Fruit fly (Drosophila melanogaster) whole organism, prepupa: Measurements from ENCODE around the gene Agpat3.

ENCODE experiments used
- Blimp-1 ChIP-seq: fragments of 200-800 bp; sonication (Bioruptor generic); optimal IDR thresholded peaks from 3 replicates; lab custom pipeline; 2017; ENCODE audit warnings: missing biosample characterization, missing genetic modification characterization, mild to moderate bottlenecking, moderate library complexity, missing genetic modification reagents
- CG11294 ChIP-seq: fragments of 200-800 bp; sonication (Bioruptor generic); IDR thresholded peaks from 2 replicates; pipeline ENCODE4 v1.3.6; 2022; ENCODE audit warnings: missing biosample characterization, missing genetic modification characterization
- CG16779 ChIP-seq: fragments of 200-800 bp; sonication (Bioruptor generic); optimal IDR thresholded peaks from 3 replicates; lab custom pipeline; 2017; ENCODE audit warnings: missing biosample characterization, mild to moderate bottlenecking, missing genetic modification characterization
- CG3032 ChIP-seq: fragments of 200-800 bp; optimal IDR thresholded peaks from 2 replicates; lab custom pipeline; 2019; ENCODE audit warnings: missing biosample characterization, mild to moderate bottlenecking, missing genetic modification characterization, moderate library complexity
- CG32006 ChIP-seq: fragments of 200-800 bp; sonication (Bioruptor generic); optimal IDR thresholded peaks from 3 replicates; lab custom pipeline; 2017; ENCODE audit warnings: missing biosample characterization, mild to moderate bottlenecking, missing genetic modification characterization
- CG3919 ChIP-seq: fragments of 200-800 bp; sonication (Bioruptor generic); optimal IDR thresholded peaks from 3 replicates; lab custom pipeline; 2016; ENCODE audit warnings: missing biosample characterization, missing genetic modification characterization
- CG4318 ChIP-seq: fragments of 200-800 bp; sonication (Bioruptor generic); optimal IDR thresholded peaks from 3 replicates; lab custom pipeline; 2017; ENCODE audit warnings: missing biosample characterization, mild to moderate bottlenecking, missing genetic modification characterization
- CG6163 ChIP-seq: fragments of 200-800 bp; sonication (Bioruptor generic); IDR thresholded peaks from 3 replicates; pipeline ENCODE4 v1.3.6; 2022; ENCODE audit warnings: missing biosample characterization, missing genetic modification characterization
- CG6276 ChIP-seq: fragments of 200-800 bp; sonication (Bioruptor generic); optimal IDR thresholded peaks from 2 replicates; lab custom pipeline; 2017; ENCODE audit warnings: missing biosample characterization, mild to moderate bottlenecking, missing genetic modification characterization
- CG6792 ChIP-seq: fragments of 200-800 bp; sonication (Bioruptor generic); optimal IDR thresholded peaks from 3 replicates; lab custom pipeline; 2016; ENCODE audit warnings: missing biosample characterization, missing genetic modification characterization
- CG6808 ChIP-seq: fragments of 200-800 bp; sonication (Bioruptor generic); optimal IDR thresholded peaks from 3 replicates; lab custom pipeline; 2017; ENCODE audit warnings: missing biosample characterization, missing genetic modification characterization, mild to moderate bottlenecking, moderate library complexity, missing genetic modification reagents
- CG8119 ChIP-seq: fragments of 200-800 bp; sonication (Bioruptor generic); IDR thresholded peaks from 3 replicates; pipeline ENCODE4 v1.3.6; 2022; ENCODE audit warnings: missing biosample characterization, missing genetic modification characterization
- CG8632 ChIP-seq: fragments of 200-800 bp; sonication (Bioruptor generic); optimal IDR thresholded peaks from 3 replicates; lab custom pipeline; 2016; ENCODE audit warnings: missing biosample characterization, missing genetic modification characterization
- Eip75B ChIP-seq: fragments of 200-800 bp; sonication (Bioruptor generic); optimal IDR thresholded peaks from 3 replicates; lab custom pipeline; 2016; ENCODE audit warnings: missing biosample characterization, missing genetic modification characterization
- Eip78C ChIP-seq: fragments of 200-800 bp; sonication (Bioruptor generic); peaks from one replicate; lab custom pipeline; 2016; ENCODE audit warnings: missing biosample characterization, missing genetic modification characterization
- Eip93F ChIP-seq: fragments of 200-800 bp; sonication (Bioruptor generic); optimal IDR thresholded peaks from 2 replicates; lab custom pipeline; 2016; ENCODE audit warnings: missing biosample characterization, mild to moderate bottlenecking, missing genetic modification characterization
- Ets96B ChIP-seq: fragments of 200-800 bp; optimal IDR thresholded peaks from 2 replicates; lab custom pipeline; 2019; ENCODE audit warnings: missing biosample characterization, mild to moderate bottlenecking, missing genetic modification characterization, moderate library complexity
- Hr38 ChIP-seq: sonication (Bioruptor generic); optimal IDR thresholded peaks from 2 replicates; lab custom pipeline; 2016; ENCODE audit warnings: missing biosample characterization, missing genetic modification characterization
- Hr39 ChIP-seq: fragments of 200-800 bp; sonication (Bioruptor generic); optimal IDR thresholded peaks from 2 replicates; lab custom pipeline; 2016; ENCODE audit warnings: missing biosample characterization, missing genetic modification characterization
- Lpt ChIP-seq: fragments of 200-800 bp; sonication (Bioruptor generic); optimal IDR thresholded peaks from 3 replicates; lab custom pipeline; 2016; ENCODE audit warnings: missing biosample characterization, missing genetic modification characterization
- Met ChIP-seq: fragments of 200-800 bp; sonication (Bioruptor generic); optimal IDR thresholded peaks from 3 replicates; lab custom pipeline; 2016; ENCODE audit warnings: missing biosample characterization, missing genetic modification characterization
- Sox102F ChIP-seq: fragments of 200-800 bp; sonication (Bioruptor generic); optimal IDR thresholded peaks from 2 replicates; lab custom pipeline; 2016; ENCODE audit warnings: missing biosample characterization, mild to moderate bottlenecking, missing genetic modification characterization
- Sox14 ChIP-seq: fragments of 200-800 bp; sonication (Bioruptor generic); optimal IDR thresholded peaks from 3 replicates; lab custom pipeline; 2016; ENCODE audit warnings: missing biosample characterization, missing genetic modification characterization
- Sox15 ChIP-seq: fragments of 200-800 bp; sonication (Bioruptor generic); optimal IDR thresholded peaks from 3 replicates; lab custom pipeline; 2016; ENCODE audit warnings: missing biosample characterization, missing genetic modification characterization
- achi ChIP-seq: fragments of 200-800 bp; sonication (Bioruptor generic); optimal IDR thresholded peaks from 3 replicates; lab custom pipeline; 2016; ENCODE audit warnings: missing biosample characterization, missing genetic modification characterization
- cyc ChIP-seq: fragments of 200-800 bp; sonication (Bioruptor generic); optimal IDR thresholded peaks from 3 replicates; lab custom pipeline; 2016; ENCODE audit warnings: missing biosample characterization, missing genetic modification characterization
- eg ChIP-seq: fragments of 200-800 bp; sonication (Bioruptor generic); IDR thresholded peaks from 3 replicates; pipeline ENCODE4 v1.3.6; 2022; ENCODE audit warnings: missing biosample characterization, missing genetic modification characterization
- esn ChIP-seq: fragments of 200-800 bp; sonication (Bioruptor generic); optimal IDR thresholded peaks from 2 replicates; lab custom pipeline; 2016; ENCODE audit warnings: missing biosample characterization, mild to moderate bottlenecking, missing genetic modification characterization, moderate library complexity
- fd59A ChIP-seq: fragments of 200-800 bp; sonication (Bioruptor generic); optimal IDR thresholded peaks from 2 replicates; lab custom pipeline; 2017; ENCODE audit warnings: missing biosample characterization, mild to moderate bottlenecking, missing genetic modification characterization, missing genetic modification reagents
- fd85E ChIP-seq: fragments of 200-800 bp; sonication (Bioruptor generic); optimal IDR thresholded peaks from 3 replicates; lab custom pipeline; 2016; ENCODE audit warnings: missing biosample characterization, missing genetic modification characterization
- fkh ChIP-seq: fragments of 200-800 bp; sonication (Bioruptor generic); optimal IDR thresholded peaks from 3 replicates; lab custom pipeline; 2017; ENCODE audit warnings: missing biosample characterization, mild to moderate bottlenecking, missing genetic modification characterization, moderate library complexity
- lz ChIP-seq: fragments of 200-800 bp; sonication (Bioruptor generic); optimal IDR thresholded peaks from 3 replicates; lab custom pipeline; 2016; ENCODE audit warnings: missing biosample characterization, missing genetic modification characterization
- spab ChIP-seq: fragments of 200-800 bp; sonication (Bioruptor generic); optimal IDR thresholded peaks from 2 replicates; lab custom pipeline; 2017; ENCODE audit warnings: missing biosample characterization, mild to moderate bottlenecking, missing genetic modification characterization, missing genetic modification reagents
- svp ChIP-seq: fragments of 200-800 bp; sonication (Bioruptor generic); peaks from one replicate; lab custom pipeline; 2016; ENCODE audit warnings: missing biosample characterization, missing genetic modification characterization
- topi ChIP-seq: fragments of 200-800 bp; sonication (Bioruptor generic); optimal IDR thresholded peaks from 3 replicates; lab custom pipeline; 2016; ENCODE audit warnings: missing biosample characterization, missing genetic modification characterization
- vri ChIP-seq: fragments of 200-800 bp; sonication (Bioruptor generic); optimal IDR thresholded peaks from 3 replicates; lab custom pipeline; 2016; ENCODE audit warnings: missing biosample characterization, mild to moderate bottlenecking, missing genetic modification characterization

Agpat3 gene

DNA sequence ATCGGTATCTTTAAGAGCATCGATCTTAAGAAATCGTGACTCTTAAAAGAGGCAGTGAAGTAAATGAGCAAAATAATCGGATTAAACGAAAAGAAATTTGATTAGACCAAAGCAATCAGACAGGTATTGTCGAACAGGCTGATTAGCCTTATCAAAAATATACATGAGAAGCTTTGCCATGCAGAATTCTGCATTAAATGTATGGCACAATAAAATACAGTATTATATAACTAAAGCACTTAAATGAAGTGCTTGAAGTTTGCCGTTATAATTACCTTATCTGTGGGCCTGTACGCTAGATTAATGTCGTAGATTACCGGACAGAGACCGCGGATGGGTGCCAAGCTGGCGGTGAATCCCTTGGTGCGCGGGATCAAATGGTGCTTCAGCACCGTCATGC lies 2.7 kb downstream of the Agpat3 start:
- TF ChIP-seq vri (GFP tag; lab: Kevin White, UChicago) (peak; percentile 92), Eip75B (no peak)

DNA sequence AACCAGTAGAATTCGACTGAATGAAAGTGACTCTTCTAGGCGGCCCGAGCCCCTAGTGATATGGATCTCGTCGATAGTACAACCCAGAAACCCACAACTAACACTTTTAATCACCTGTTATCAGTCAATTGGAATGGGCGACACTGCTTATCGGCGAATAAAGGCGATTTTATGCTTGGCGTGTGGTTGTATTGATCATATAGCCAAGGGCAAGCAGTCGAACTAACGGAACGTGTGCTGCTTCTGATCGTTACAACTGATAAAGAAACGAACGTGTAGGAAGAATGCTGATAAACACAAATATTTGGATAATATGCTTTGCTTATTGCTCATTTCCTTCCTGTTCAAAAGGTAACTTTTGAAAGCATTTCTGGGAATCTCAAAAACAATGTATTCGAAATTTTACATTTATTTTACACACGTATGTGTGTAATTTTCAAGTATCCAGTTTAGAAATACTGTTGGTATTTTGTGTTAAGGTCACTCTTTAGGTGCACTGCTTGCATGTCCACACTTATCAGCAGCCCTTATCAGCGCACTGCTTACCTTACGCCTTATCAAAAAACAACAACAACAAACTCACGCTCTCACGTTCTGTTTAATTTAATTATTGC lies 4.5 kb downstream of the Agpat3 start, which contains the start of gene Agpat4:
Gene Agpat4, minus strand, starts transcription at position 387 of the 614 bp plus-strand sequence.
- TF ChIP-seq svp, result peak; percentile 18
- no peak for TF ChIP-seq CG6808 (GFP tag; lab: Kevin White, UChicago)
- TF ChIP-seq fkh (GFP tag; lab: Kevin White, UChicago), result peak; percentile 44
- no peak for TF ChIP-seq Met (GFP tag; lab: Kevin White, UChicago)

DNA sequence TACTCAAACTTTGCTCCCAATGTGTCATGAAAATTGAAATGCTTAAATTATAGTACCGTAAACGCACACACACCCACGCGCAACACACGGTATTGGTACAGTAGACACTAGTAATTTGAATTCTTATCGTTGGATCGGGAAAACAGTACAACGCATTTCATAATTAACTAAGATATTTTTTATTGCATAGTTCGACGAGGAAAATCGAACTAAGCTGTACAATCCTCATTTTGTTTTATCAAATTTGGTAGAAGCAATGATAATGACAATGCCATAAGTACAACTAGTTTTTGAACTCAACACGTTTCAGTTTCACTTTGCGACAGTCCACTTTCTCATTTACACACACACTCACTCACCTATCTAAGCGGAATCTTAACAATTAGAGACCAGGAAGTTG lies 5.0 kb downstream of the Agpat3 start:
- TF ChIP-seq CG11294 (GFP tag; lab: Robert Waterston, UW) (no peak), Sox15 (GFP tag; lab: Kevin White, UChicago) (no peak), spab (GFP tag; lab: Kevin White, UChicago) (no peak), fd85E (GFP tag; lab: Kevin White, UChicago) (no peak), eg (no peak), Lpt (GFP tag; lab: Kevin White, UChicago) (no peak), Hr38 (GFP tag; lab: Kevin White, UChicago) (no peak), Eip78C (no peak), CG6792 (GFP tag; lab: Kevin White, UChicago) (no peak), CG6163 (GFP tag; lab: Robert Waterston, UW) (no peak), CG3919 (GFP tag; lab: Kevin White, UChicago) (no peak), topi (GFP tag; lab: Kevin White, UChicago) (no peak), CG8119 (GFP tag; lab: Robert Waterston, UW) (no peak), CG16779 (tag; lab: Kevin White, UChicago) (no peak), lz (no peak), esn (GFP tag; lab: Kevin White, UChicago) (no peak), Sox102F (no peak), CG3032 (tag; lab: Kevin White, UChicago) (no peak), achi (GFP tag; lab: Kevin White, UChicago) (no peak)

DNA sequence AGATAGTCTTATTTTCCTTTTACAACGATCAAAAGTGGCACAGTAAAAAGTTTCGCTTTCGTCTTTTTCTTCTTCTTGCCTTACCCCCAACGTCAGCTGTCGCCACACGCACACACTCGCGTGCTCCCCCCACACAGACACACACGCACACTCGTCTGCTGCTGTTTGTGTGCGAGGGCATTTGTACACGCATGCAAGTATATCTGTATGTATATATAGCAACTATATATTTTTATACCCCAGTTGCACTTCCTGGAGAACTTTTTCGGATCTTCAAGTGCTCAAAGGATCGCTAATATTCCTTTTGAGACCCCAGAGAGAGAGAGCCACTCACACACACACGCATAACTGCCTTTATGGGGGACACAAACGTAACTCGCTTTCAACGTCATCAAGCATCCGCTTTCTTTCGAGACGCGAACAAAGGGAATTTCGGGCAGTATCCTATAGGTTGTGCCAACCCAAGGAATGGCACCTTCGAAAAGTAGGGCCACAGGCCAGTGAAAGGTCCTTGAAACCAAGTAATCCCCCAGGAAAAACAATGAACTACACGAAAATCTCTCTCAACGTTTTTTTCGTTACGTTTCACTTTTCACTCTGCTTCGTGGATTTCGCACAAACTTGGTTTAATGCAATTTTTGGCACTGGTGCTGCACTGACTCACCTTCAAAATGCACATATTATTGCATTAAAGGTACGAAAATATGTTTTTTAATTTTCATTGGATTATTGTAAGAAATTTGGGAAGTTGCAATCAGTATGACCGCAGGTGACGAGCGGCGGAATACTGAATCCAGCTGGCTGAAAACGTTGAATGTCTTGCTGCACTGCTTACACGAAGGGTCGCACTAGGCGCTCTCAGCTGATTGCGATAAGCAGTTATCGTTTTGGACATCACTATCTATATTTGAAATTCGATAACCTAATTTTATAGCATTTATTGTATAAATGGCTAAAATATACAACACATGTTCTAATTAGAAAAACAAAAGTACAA lies 7.7 kb downstream of the Agpat3 start, which contains the start of gene roq:
Gene roq, minus strand, starts transcription at position 799 of the 997 bp plus-strand sequence.
- TF ChIP-seq CG11294 (GFP tag; lab: Robert Waterston, UW), result no peak
- no peak for TF ChIP-seq fd59A (GFP tag; lab: Kevin White, UChicago)
- TF ChIP-seq CG3032 (tag; lab: Kevin White, UChicago), result peak; percentile 10
- no peak for TF ChIP-seq cyc (GFP tag; lab: Kevin White, UChicago)
- no peak for TF ChIP-seq CG3919 (GFP tag; lab: Kevin White, UChicago)
- TF ChIP-seq Blimp-1 (GFP tag; lab: Kevin White, UChicago), result peak; percentile 89
- no peak for TF ChIP-seq CG4318 (GFP tag; lab: Kevin White, UChicago)
- peak; percentile 76 for TF ChIP-seq Sox14 (GFP tag; lab: Kevin White, UChicago)
- no peak for TF ChIP-seq CG6276 (GFP tag; lab: Kevin White, UChicago)
- TF ChIP-seq fkh (GFP tag; lab: Kevin White, UChicago), result no peak
- TF ChIP-seq fd85E (GFP tag; lab: Kevin White, UChicago), result no peak
- peak; percentile 1 for TF ChIP-seq lz
- TF ChIP-seq CG32006, result no peak
- TF ChIP-seq Eip93F (GFP tag; lab: Kevin White, UChicago), result peak; percentile 51
- TF ChIP-seq Ets96B (tag; lab: Kevin White, UChicago), result no peak
- TF ChIP-seq esn (GFP tag; lab: Kevin White, UChicago), result peak; percentile 4
- TF ChIP-seq Hr39 (GFP tag; lab: Kevin White, UChicago), result no peak
- peak; percentile 9 for TF ChIP-seq Lpt (GFP tag; lab: Kevin White, UChicago)
- TF ChIP-seq Eip78C, result peak; percentile 79
- no peak for TF ChIP-seq CG8632
- no peak for TF ChIP-seq vri (GFP tag; lab: Kevin White, UChicago)
